Worm (Caenorhabditis elegans): Measurements from ENCODE around the gene cyb-2.1.

cyb-2.1 gene

DNA sequence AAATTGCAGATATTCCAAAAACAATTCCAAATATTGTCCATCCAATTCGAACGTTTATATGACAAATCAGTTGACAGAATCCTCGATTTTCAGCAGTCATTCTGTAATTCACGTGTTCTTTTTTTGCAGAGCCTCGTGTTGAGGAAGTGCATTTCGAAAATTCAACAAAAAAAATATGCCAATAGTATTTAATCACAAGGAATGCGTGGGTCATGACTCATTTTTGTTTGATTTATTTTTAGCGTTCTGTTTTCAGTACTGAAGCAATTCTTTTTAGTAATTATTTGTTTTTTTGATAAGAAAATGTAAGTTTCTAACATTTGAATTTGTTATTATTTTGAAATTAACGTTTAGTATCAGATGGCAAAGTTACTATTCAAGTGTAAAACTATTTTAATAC is 45.1 kb downstream of the cyb-2.1 start, which contains the start of gene hrg-4:
hrg-4 (minus strand) TSS at position 101 of the 400 bp plus-strand sequence.
- no peak for TF ChIP-seq cebp-2 (GFP tag; IDR thresholded peaks at IDR 0.05)
- TF ChIP-seq F23B12.7 (tag; optimal IDR thresholded peaks at IDR 0.05; ENCODE audit: insufficient read depth) = no peak
- no peak for TF ChIP-seq nhr-120 (GFP tag; IDR thresholded peaks at IDR 0.05)
- TF ChIP-seq cebp-1 (GFP tag; IDR thresholded peaks at IDR 0.05) = no peak
- TF ChIP-seq cebp-1 (tag; optimal IDR thresholded peaks at IDR 0.05) = no peak
- TF ChIP-seq xnd-1 (tag; optimal IDR thresholded peaks at IDR 0.05) = no peak

DNA sequence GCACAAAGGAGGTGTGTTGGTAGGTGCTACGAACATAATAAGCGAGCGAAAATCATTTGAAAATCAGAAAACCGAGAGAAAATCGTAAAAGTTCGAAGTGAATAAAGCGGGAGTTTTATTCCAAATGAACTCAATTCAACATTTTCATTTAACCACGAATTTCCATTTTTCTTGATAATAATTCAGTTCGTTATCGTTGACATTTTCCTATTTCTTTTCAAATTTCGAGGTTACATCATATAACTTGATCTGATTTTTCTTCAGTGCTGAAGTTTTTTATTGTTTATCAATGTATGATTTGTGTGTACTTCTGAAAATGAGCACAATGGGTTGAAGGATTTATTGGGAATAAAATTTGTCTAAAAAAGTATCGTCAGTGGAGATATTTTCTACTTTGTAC is 45.9 kb downstream of the cyb-2.1 start:
- no peak for TF ChIP-seq nhr-27 (tag; optimal IDR thresholded peaks at IDR 0.05)
- peak; percentile 87 for TF ChIP-seq nhr-80 (tag; optimal IDR thresholded peaks at IDR 0.05)
- no peak for TF ChIP-seq dpl-1 (GFP tag; optimal IDR thresholded peaks at IDR 0.05)
- no peak for TF ChIP-seq ceh-79 (tag; optimal IDR thresholded peaks at IDR 0.05)
- TF ChIP-seq hmg-20 (GFP tag; IDR thresholded peaks at IDR 0.05) = no peak
- no peak for TF ChIP-seq ztf-26 (tag; optimal IDR thresholded peaks at IDR 0.05)

DNA sequence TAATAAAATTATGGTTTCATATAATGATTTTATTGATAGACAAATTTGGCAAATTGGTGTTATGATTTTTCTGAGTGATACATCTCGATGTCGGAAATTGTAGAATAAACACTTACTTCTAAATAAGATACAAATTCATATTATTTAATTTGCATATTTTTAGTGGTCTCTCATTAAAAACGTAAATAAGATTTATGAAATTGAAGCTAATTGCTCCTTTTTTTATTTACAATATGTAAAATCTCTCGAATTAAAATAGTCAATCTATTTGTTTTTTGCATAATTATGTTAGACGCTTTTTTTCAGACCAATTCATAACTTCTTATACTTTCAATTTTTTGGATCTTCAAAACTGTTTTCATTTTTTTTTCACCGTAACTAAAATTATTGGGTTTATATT is 46.5 kb downstream of the cyb-2.1 start, which contains the start of gene hrg-6:
hrg-6 (plus strand) TSS at position 301 of the 400 bp plus-strand sequence.
- TF ChIP-seq nhr-80 (tag; optimal IDR thresholded peaks at IDR 0.05) (no peak), attf-6 (GFP tag; IDR thresholded peaks at IDR 0.05) (no peak), F39B2.1 (GFP tag; IDR thresholded peaks at IDR 0.05) (no peak), mcd-1 (GFP tag; IDR thresholded peaks at IDR 0.05) (no peak), dox-1 (GFP tag; IDR thresholded peaks at IDR 0.05) (no peak), nfya-1 (tag; optimal IDR thresholded peaks at IDR 0.05; ENCODE audit: borderline replicate concordance, insufficient read depth) (no peak), ceh-27 (GFP tag; optimal IDR thresholded peaks at IDR 0.05) (no peak)

- TF ChIP-seq ztf-18 (tag; optimal IDR thresholded peaks at IDR 0.05) = peak; percentile 91
- TF ChIP-seq cebp-1 (GFP tag; IDR thresholded peaks at IDR 0.05) = no peak
- peak; percentile 47 for TF ChIP-seq cebp-1 (tag; optimal IDR thresholded peaks at IDR 0.05)
- TF ChIP-seq lin-40 (tag; optimal IDR thresholded peaks at IDR 0.05) = peak; percentile 56
- TF ChIP-seq lin-35 (GFP tag; optimal IDR thresholded peaks at IDR 0.05) = peak in 1 of 3 experiments; percentile 50
- TF ChIP-seq lin-54 (GFP tag; optimal IDR thresholded peaks at IDR 0.05) = peak; percentile 20
- peak; percentile 60 for TF ChIP-seq dox-1 (GFP tag; IDR thresholded peaks at IDR 0.05)
- no peak for TF ChIP-seq nfya-2 (GFP tag; IDR thresholded peaks at IDR 0.05)
- peak; percentile 48 for TF ChIP-seq nhr-80 (tag; optimal IDR thresholded peaks at IDR 0.05)
- TF ChIP-seq hmg-1.2 (GFP tag; IDR thresholded peaks at IDR 0.05) = peak; percentile 46; the same call in 1 of the 2 replicates
- no peak for TF ChIP-seq ztf-28 (GFP tag; IDR thresholded peaks at IDR 0.05)
- peak; percentile 20 for TF ChIP-seq lsl-1 (GFP tag; optimal IDR thresholded peaks at IDR 0.05)
- peak; percentile 67 to 79 for TF ChIP-seq let-607 (tag; optimal IDR thresholded peaks at IDR 0.05)
- no peak for TF ChIP-seq hsf-1 (GFP tag; IDR thresholded peaks at IDR 0.05)
- TF ChIP-seq rec-8 (tag; optimal IDR thresholded peaks at IDR 0.05) = no peak
- peak; percentile 54 for TF ChIP-seq mcd-1 (GFP tag; IDR thresholded peaks at IDR 0.05)
- TF ChIP-seq snpc-4 (GFP tag; optimal IDR thresholded peaks at IDR 0.05) = no peak
- TF ChIP-seq snpc-4 (tag; optimal IDR thresholded peaks at IDR 0.05) = peak in 1 of 4 experiments; percentile 2
Observed at ce11 chrIV:11036222-11036621, 50.4 kb downstream of the cyb-2.1 start, which contains the start of gene fkb-1. Gene fkb-1 (plus strand): TSS chrIV:11036582.
